Worm (Caenorhabditis elegans) whole organism, late embryonic: Measurements from ENCODE around the gene scl-11.

Experiments used
- ceh-31 ChIP-seq: sonication (generic microtip); optimal IDR thresholded peaks from 2 replicates; lab custom pipeline; 2016; ENCODE audit warnings: missing genetic modification characterization, missing compliant biosample characterization
- ceh-34 ChIP-seq: sonication (generic microtip); optimal IDR thresholded peaks from 2 replicates; lab custom pipeline; 2016; ENCODE audit warnings: mild to moderate bottlenecking, missing genetic modification characterization, missing compliant biosample characterization
- elt-2 ChIP-seq: sonication (generic microtip); optimal IDR thresholded peaks from 2 replicates; lab custom pipeline; 2016; ENCODE audit warnings: missing genetic modification reagents, missing genetic modification characterization, missing compliant biosample characterization
- ets-4 ChIP-seq: sonication (generic microtip); optimal IDR thresholded peaks from 2 replicates; lab custom pipeline; 2016; ENCODE audit warnings: missing genetic modification characterization, missing compliant biosample characterization
- tbx-7 ChIP-seq: sonication (generic microtip); optimal IDR thresholded peaks from 2 replicates; lab custom pipeline; 2016; ENCODE audit warnings: missing genotype, missing genetic modification characterization, missing compliant biosample characterization

DNA sequence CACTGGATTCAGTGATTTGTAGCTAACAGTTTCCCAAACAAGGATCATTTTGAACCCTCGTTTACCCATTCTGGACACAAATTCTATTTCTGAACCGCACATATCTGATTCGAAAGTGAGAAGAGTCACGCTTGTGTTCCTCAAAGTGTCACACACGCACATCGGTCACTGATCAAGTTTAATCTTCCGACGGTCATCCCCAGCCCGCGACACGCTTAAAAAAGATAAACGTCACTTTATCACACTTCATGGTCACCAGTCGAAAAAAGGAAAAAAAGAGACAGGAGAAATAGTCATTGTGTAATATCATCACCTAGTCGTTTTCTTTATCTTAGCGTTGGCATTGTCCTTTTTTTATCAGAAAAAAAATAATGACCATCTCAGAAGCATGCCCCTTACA lies 26.5 kb downstream of the scl-11 start:
- TF ChIP-seq tbx-7 (no peak), elt-2 (tag; lab: Kevin White, UChicago) (no peak), ceh-34 (tag; lab: Kevin White, UChicago) (no peak), ets-4 (tag; lab: Kevin White, UChicago) (no peak), ceh-31 (tag; lab: Kevin White, UChicago) (no peak)
